Fruit fly (Drosophila melanogaster) whole organism, embryonic: ENCODE measurements around the gene CG34117.
A peak's percentile ranks its signal among the peaks of the same experiment; 100 is the strongest.

ENCODE experiments used
- Ada2b ChIP-seq: fragments of 200-800 bp; sonication (Bioruptor generic); IDR thresholded peaks from 2 replicates; pipeline ENCODE4 v1.3.6; 2022; ENCODE audit warnings: missing biosample characterization, missing genetic modification characterization
- CG10209 ChIP-seq: fragments of 200-800 bp; sonication (Bioruptor generic); optimal IDR thresholded peaks from 3 replicates; lab custom pipeline; 2017; ENCODE audit warnings: missing biosample characterization, mild to moderate bottlenecking, missing genetic modification characterization, missing genetic modification reagents
- CG11085 ChIP-seq: fragments of 200-800 bp; sonication (Bioruptor generic); IDR thresholded peaks from 2 replicates; pipeline ENCODE4 v1.3.6; 2022; ENCODE audit warnings: missing biosample characterization, missing genetic modification characterization
- CG11247 ChIP-seq: fragments of 200-800 bp; sonication (Bioruptor generic); IDR thresholded peaks from 2 replicates; pipeline ENCODE4 v1.3.6; 2022; ENCODE audit warnings: missing biosample characterization, missing genetic modification characterization
- CG11504 ChIP-seq: fragments of 200-800 bp; sonication (Bioruptor generic); optimal IDR thresholded peaks from 3 replicates; lab custom pipeline; 2019; ENCODE audit warnings: missing biosample characterization, mild to moderate bottlenecking, missing genetic modification characterization, moderate library complexity
- CG12219 ChIP-seq: fragments of 200-800 bp; sonication (Bioruptor generic); optimal IDR thresholded peaks from 3 replicates; lab custom pipeline; 2018; ENCODE audit warnings: missing biosample characterization, mild to moderate bottlenecking, missing genetic modification characterization
- CG12769 ChIP-seq: fragments of 200-800 bp; sonication (Bioruptor generic); optimal IDR thresholded peaks from 2 replicates; lab custom pipeline; 2019; ENCODE audit warnings: missing biosample characterization, mild to moderate bottlenecking, missing genetic modification characterization, moderate library complexity
- CG13123 ChIP-seq: fragments of 200-800 bp; sonication (Bioruptor generic); optimal IDR thresholded peaks from 2 replicates; lab custom pipeline; 2016; ENCODE audit warnings: missing biosample characterization, missing genetic modification characterization
- CG14965 ChIP-seq: fragments of 200-800 bp; sonication (Bioruptor generic); optimal IDR thresholded peaks from 2 replicates; lab custom pipeline; 2016; ENCODE audit warnings: missing biosample characterization, missing genetic modification characterization, borderline replicate concordance
- CG1602 ChIP-seq: fragments of 200-800 bp; sonication (Bioruptor generic); optimal IDR thresholded peaks from 3 replicates; lab custom pipeline; 2016; ENCODE audit warnings: missing biosample characterization, missing genetic modification characterization
- CG17359 ChIP-seq: fragments of 200-800 bp; sonication (Bioruptor generic); optimal IDR thresholded peaks from 3 replicates; lab custom pipeline; 2018; ENCODE audit warnings: missing biosample characterization, mild to moderate bottlenecking, missing genetic modification characterization, moderate library complexity
- CG2120 ChIP-seq: fragments of 200-800 bp; sonication (Bioruptor generic); optimal IDR thresholded peaks from 3 replicates; lab custom pipeline; 2016; ENCODE audit warnings: missing biosample characterization, missing genetic modification characterization
- CG4282 ChIP-seq: fragments of 200-800 bp; sonication (Bioruptor generic); optimal IDR thresholded peaks from 2 replicates; lab custom pipeline; 2016; ENCODE audit warnings: missing biosample characterization, missing genetic modification characterization
- CG4360 ChIP-seq: fragments of 200-800 bp; sonication (Bioruptor generic); IDR thresholded peaks from 2 replicates; pipeline ENCODE4 v1.3.6; 2022; ENCODE audit warnings: missing biosample characterization, missing genetic modification characterization
- CG43689 ChIP-seq: fragments of 200-800 bp; sonication (Bioruptor generic); IDR thresholded peaks from 2 replicates; pipeline ENCODE4 v1.3.6; 2022; ENCODE audit warnings: missing biosample characterization, missing genetic modification characterization
- CG5180 ChIP-seq: fragments of 200-800 bp; sonication (Bioruptor generic); optimal IDR thresholded peaks from 3 replicates; lab custom pipeline; 2017; ENCODE audit warnings: missing biosample characterization, missing genetic modification characterization, mild to moderate bottlenecking, moderate library complexity, missing genetic modification reagents
- CG6791 ChIP-seq: fragments of 200-800 bp; sonication (Bioruptor generic); IDR thresholded peaks from 3 replicates; pipeline ENCODE4 v1.3.6; 2022; ENCODE audit warnings: missing biosample characterization, missing genetic modification characterization; ENCODE audit not compliant: partially characterized antibody
- CG7987 ChIP-seq: fragments of 200-800 bp; sonication (Bioruptor generic); optimal IDR thresholded peaks from 2 replicates; lab custom pipeline; 2018; ENCODE audit warnings: missing biosample characterization, mild to moderate bottlenecking, missing genetic modification characterization, moderate library complexity
- CG8290 ChIP-seq, 3 experiments: fragments of 200-800 bp; sonication (Bioruptor generic); optimal IDR thresholded peaks; 2 replicates each; lab custom pipeline; 2016 to 2019; ENCODE audit warnings: missing biosample characterization in 3 of 3, missing genetic modification characterization in 3 of 3, mild to moderate bottlenecking in 2 of 3, moderate library complexity in 1 of 3
- Camta ChIP-seq: fragments of 200-800 bp; sonication (Bioruptor generic); optimal IDR thresholded peaks from 2 replicates; lab custom pipeline; 2016; ENCODE audit warnings: missing biosample characterization, missing genetic modification characterization
- CkIIα-i1 ChIP-seq: fragments of 200-800 bp; sonication (Bioruptor generic); IDR thresholded peaks from 2 replicates; pipeline ENCODE4 v1.3.6; 2022; ENCODE audit warnings: missing biosample characterization, missing genetic modification characterization
- CrebB ChIP-seq: fragments of 200-800 bp; sonication (Bioruptor generic); optimal IDR thresholded peaks from 3 replicates; lab custom pipeline; 2018; ENCODE audit warnings: missing biosample characterization, mild to moderate bottlenecking, missing genetic modification characterization
- Dad ChIP-seq: fragments of 200-800 bp; sonication (Bioruptor generic); optimal IDR thresholded peaks from 3 replicates; lab custom pipeline; 2016; ENCODE audit warnings: missing biosample characterization, missing genetic modification characterization
- Fer1 ChIP-seq: fragments of 200-800 bp; sonication (Bioruptor generic); optimal IDR thresholded peaks from 2 replicates; lab custom pipeline; 2017; ENCODE audit warnings: missing biosample characterization, mild to moderate bottlenecking, missing genetic modification characterization
- HLH54F ChIP-seq: fragments of 200-800 bp; sonication (Bioruptor generic); optimal IDR thresholded peaks from 3 replicates; lab custom pipeline; 2016; ENCODE audit warnings: missing biosample characterization, missing genetic modification characterization
- HmgD ChIP-seq: fragments of 200-800 bp; sonication (Bioruptor generic); optimal IDR thresholded peaks from 3 replicates; lab custom pipeline; 2016; ENCODE audit warnings: missing biosample characterization, missing genetic modification characterization
- Hr51 ChIP-seq, 2 experiments: fragments of 200-800 bp; sonication (Bioruptor generic); optimal IDR thresholded peaks; 2 replicates in 1 of 2; 3 replicates in 1 of 2; lab custom pipeline; 2016 to 2018; ENCODE audit warnings: missing biosample characterization in 2 of 2, missing genetic modification characterization in 2 of 2, mild to moderate bottlenecking in 1 of 2, moderate library complexity in 1 of 2
- Hsf ChIP-seq: fragments of 200-800 bp; sonication (Bioruptor generic); optimal IDR thresholded peaks from 3 replicates; lab custom pipeline; 2016; ENCODE audit warnings: missing biosample characterization, missing genetic modification characterization
- NFAT ChIP-seq: fragments of 200-800 bp; sonication (Bioruptor generic); IDR thresholded peaks from 2 replicates; pipeline ENCODE4 v1.3.6; 2022; ENCODE audit warnings: missing biosample characterization, missing genetic modification characterization
- Nf-YA ChIP-seq: fragments of 200-800 bp; sonication (Bioruptor generic); IDR thresholded peaks from 2 replicates; pipeline ENCODE4 v1.3.6; 2022; ENCODE audit warnings: missing biosample characterization, missing genetic modification characterization
- Taf1 ChIP-seq: fragments of 200-800 bp; sonication (Bioruptor generic); IDR thresholded peaks from 2 replicates; pipeline ENCODE4 v1.3.6; 2022; ENCODE audit warnings: missing biosample characterization, missing genetic modification characterization
- ab ChIP-seq: fragments of 200-800 bp; sonication (Bioruptor generic); optimal IDR thresholded peaks from 2 replicates; lab custom pipeline; 2016; ENCODE audit warnings: missing biosample characterization, missing genetic modification characterization
- chm ChIP-seq: fragments of 200-800 bp; sonication (Bioruptor generic); IDR thresholded peaks from 2 replicates; pipeline ENCODE4 v1.3.6; 2022; ENCODE audit warnings: missing biosample characterization, missing genetic modification characterization
- dati ChIP-seq: fragments of 200-800 bp; sonication (Bioruptor generic); IDR thresholded peaks from 2 replicates; pipeline ENCODE4 v1.3.6; 2022; ENCODE audit warnings: missing biosample characterization, missing genetic modification characterization
- dpn ChIP-seq, 2 experiments: fragments of 200-800 bp; sonication (Bioruptor generic); optimal IDR thresholded peaks; 3 replicates each; lab custom pipeline; 2016; ENCODE audit warnings: missing biosample characterization in 2 of 2, missing genetic modification characterization in 2 of 2
- exex ChIP-seq: fragments of 200-800 bp; sonication (Bioruptor generic); optimal IDR thresholded peaks from 4 replicates; lab custom pipeline; 2018; ENCODE audit warnings: missing biosample characterization, mild to moderate bottlenecking, missing genetic modification characterization, moderate library complexity
- gro ChIP-seq: fragments of 200-800 bp; sonication (Bioruptor generic); optimal IDR thresholded peaks from 2 replicates; lab custom pipeline; 2016; ENCODE audit warnings: missing biosample characterization, missing genetic modification characterization
- hbn ChIP-seq: fragments of 200-800 bp; sonication (Bioruptor generic); IDR thresholded peaks from 2 replicates; pipeline ENCODE4 v1.3.6; 2022; ENCODE audit warnings: missing biosample characterization, missing genetic modification characterization; ENCODE audit not compliant: partially characterized antibody
- hkb ChIP-seq, 2 experiments: fragments of 200-800 bp in 1 of 2; fragments of >200 bp in 1 of 2; sonication (Bioruptor generic) in 1 of 2; IDR thresholded peaks in 1 of 2; optimal IDR thresholded peaks in 1 of 2; 2 replicates each; pipeline versions ENCODE4 v1.3.6 to Lab custom; 2017 to 2022; ENCODE audit warnings: missing biosample characterization in 1 of 2, missing genetic modification characterization in 1 of 2
- ken ChIP-seq: fragments of 200-800 bp; sonication (Bioruptor generic); IDR thresholded peaks from 3 replicates; pipeline ENCODE4 v1.3.6; 2022; ENCODE audit warnings: missing biosample characterization, missing genetic modification characterization
- klu ChIP-seq: fragments of 200-800 bp; sonication (Bioruptor generic); IDR thresholded peaks from 2 replicates; pipeline ENCODE4 v1.3.6; 2022; ENCODE audit warnings: missing biosample characterization, missing genetic modification characterization
- mam ChIP-seq: fragments of 200-800 bp; sonication (Bioruptor generic); optimal IDR thresholded peaks from 3 replicates; lab custom pipeline; 2016; ENCODE audit warnings: missing biosample characterization, missing genetic modification characterization
- org-1 ChIP-seq: fragments of 200-800 bp; sonication (Bioruptor generic); optimal IDR thresholded peaks from 2 replicates; lab custom pipeline; 2017; ENCODE audit warnings: missing biosample characterization, missing genetic modification characterization
- scrt ChIP-seq: fragments of 200-800 bp; sonication (Bioruptor generic); optimal IDR thresholded peaks from 2 replicates; lab custom pipeline; 2018; ENCODE audit warnings: missing biosample characterization, mild to moderate bottlenecking, missing genetic modification characterization, moderate library complexity
- slou ChIP-seq: fragments of 200-800 bp; sonication (Bioruptor generic); optimal IDR thresholded peaks from 3 replicates; lab custom pipeline; 2016; ENCODE audit warnings: missing biosample characterization, missing genetic modification characterization
- sr ChIP-seq: fragments of 200-800 bp; sonication (Bioruptor generic); IDR thresholded peaks from 3 replicates; pipeline ENCODE4 v1.3.6; 2022; ENCODE audit warnings: missing biosample characterization, missing genetic modification characterization
- tgo ChIP-seq: fragments of 200-800 bp; sonication (Bioruptor generic); IDR thresholded peaks from 3 replicates; pipeline ENCODE4 v1.3.6; 2022; ENCODE audit warnings: missing biosample characterization, missing genetic modification characterization
- tll ChIP-seq, 2 experiments: fragments of 200-800 bp in 1 of 2; fragments of >200 bp in 1 of 2; sonication (Bioruptor generic) in 1 of 2; optimal IDR thresholded peaks; 2 replicates each; lab custom pipeline; 2017 to 2019; ENCODE audit warnings: missing biosample characterization in 2 of 2, missing genetic modification characterization in 2 of 2, mild to moderate bottlenecking in 1 of 2, moderate library complexity in 1 of 2
- z ChIP-seq: fragments of 200-800 bp; sonication (Bioruptor generic); IDR thresholded peaks from 3 replicates; pipeline ENCODE4 v1.3.6; 2022; ENCODE audit warnings: missing biosample characterization, missing genetic modification characterization

CG34117 gene

dm6 chr3R:9401127-9401603 lies 1.3 kb upstream of the CG34117 start, which contains the start of the genes RpL34b and CG8132 (continued):
- no peak for TF ChIP-seq hbn (GFP tag; lab: Robert Waterston, UW)
- peak; percentile 93 for TF ChIP-seq CG11504 (tag; lab: Kevin White, UChicago)
- TF ChIP-seq org-1 (GFP tag; lab: Kevin White, UChicago), result peak; percentile 88
- TF ChIP-seq HLH54F (GFP tag; lab: Kevin White, UChicago), result peak; percentile 97
- TF ChIP-seq CkIIα-i1 (GFP tag; lab: Robert Waterston, UW), result peak; percentile 84
- peak; percentile 98 for TF ChIP-seq CG2120 (GFP tag; lab: Kevin White, UChicago)
- peak; percentile 96 for TF ChIP-seq Fer1 (GFP tag; lab: Kevin White, UChicago)
- TF ChIP-seq CG5180 (GFP tag; lab: Kevin White, UChicago), result peak; percentile 83
- TF ChIP-seq mam, result peak; percentile 97
- peak; percentile 94 for TF ChIP-seq CrebB (tag; lab: Kevin White, UChicago)
- TF ChIP-seq Ada2b, result peak; percentile 88
- peak; percentile 93 for TF ChIP-seq HmgD (GFP tag; lab: Kevin White, UChicago)
- peak; percentile 99 for TF ChIP-seq scrt (GFP tag; lab: Kevin White, UChicago)
- TF ChIP-seq CG7987 (GFP tag; lab: Kevin White, UChicago), result peak; percentile 98
- peak; percentile 100 for TF ChIP-seq CG13123
- TF ChIP-seq CG14965, result peak; percentile 60
- peak; percentile 89 for TF ChIP-seq CG43689 (GFP tag; lab: Robert Waterston, UW)
- TF ChIP-seq Camta, result peak; percentile 96
- peak; percentile 92 for TF ChIP-seq CG4282 (GFP tag; lab: Kevin White, UChicago)
- TF ChIP-seq CG4360 (GFP tag; lab: Robert Waterston, UW), result peak; percentile 83
- peak; percentile 98 for TF ChIP-seq ken (GFP tag; lab: Robert Waterston, UW)
- peak; percentile 97 for TF ChIP-seq Hsf
- peak; percentile 98 for TF ChIP-seq NFAT (GFP tag; lab: Robert Waterston, UW)
- TF ChIP-seq CG12769 (tag; lab: Kevin White, UChicago), result no peak
- TF ChIP-seq CG10209 (GFP tag; lab: Kevin White, UChicago), result peak; percentile 96
- peak; percentile 95 for TF ChIP-seq CG8290 (GFP tag; optimal IDR thresholded peaks at IDR 0.05; lab: Kevin White, UChicago)
- TF ChIP-seq CG8290 (tag; optimal IDR thresholded peaks at IDR 0.05; lab: Kevin White, UChicago), result peak; percentile 92 to 97
- peak; percentile 94 to 97 for TF ChIP-seq Hr51 (GFP tag; optimal IDR thresholded peaks at IDR 0.05; lab: Kevin White, UChicago)
- peak; percentile 95 for TF ChIP-seq slou (GFP tag; lab: Kevin White, UChicago)
- TF ChIP-seq CG12219 (GFP tag; lab: Kevin White, UChicago), result peak; percentile 84
- peak; percentile 83 for TF ChIP-seq Nf-YA (GFP tag; lab: Robert Waterston, UW)
- peak; percentile 97 for TF ChIP-seq CG11085 (GFP tag; lab: Robert Waterston, UW)
- peak; percentile 94 for TF ChIP-seq klu
- TF ChIP-seq tgo, result peak; percentile 96
- peak in 1 of 2 experiments; percentile 58 for TF ChIP-seq tll (GFP tag; optimal IDR thresholded peaks at IDR 0.05; lab: Kevin White, UChicago)
- peak; percentile 87 for TF ChIP-seq ab (GFP tag; lab: Kevin White, UChicago)
- peak; percentile 92 for TF ChIP-seq sr (GFP tag; lab: Robert Waterston, UW)
- peak; percentile 97 for TF ChIP-seq CG11247
- TF ChIP-seq CG6791 (GFP tag; lab: Robert Waterston, UW), result no peak; the same call in 2 of the 3 replicates
- TF ChIP-seq exex (tag; lab: Kevin White, UChicago), result peak; percentile 91
- peak; percentile 95 to 98 for TF ChIP-seq dpn (GFP tag; optimal IDR thresholded peaks at IDR 0.05; lab: Kevin White, UChicago)
- peak; percentile 94 for TF ChIP-seq chm (GFP tag; lab: Robert Waterston, UW)
- peak; percentile 64; the same call in 1 of the 3 replicates for TF ChIP-seq z
- peak; percentile 89 for TF ChIP-seq dati
- TF ChIP-seq CG17359 (tag; lab: Kevin White, UChicago), result peak; percentile 93
- TF ChIP-seq Dad, result peak; percentile 95
- TF ChIP-seq hkb (optimal IDR thresholded peaks at IDR 0.05; lab: Kevin White, UChicago), result peak; percentile 91
- peak; percentile 93 for TF ChIP-seq hkb (GFP tag; IDR thresholded peaks at IDR 0.05; lab: Robert Waterston, UW)
- TF ChIP-seq CG1602, result peak; percentile 96
- peak; percentile 89 for TF ChIP-seq Taf1 (GFP tag; lab: Robert Waterston, UW)
- peak; percentile 95 for TF ChIP-seq gro (GFP tag; lab: Kevin White, UChicago)
